Worm (Caenorhabditis elegans): ENCODE data around the gene zmp-3.

DNA sequence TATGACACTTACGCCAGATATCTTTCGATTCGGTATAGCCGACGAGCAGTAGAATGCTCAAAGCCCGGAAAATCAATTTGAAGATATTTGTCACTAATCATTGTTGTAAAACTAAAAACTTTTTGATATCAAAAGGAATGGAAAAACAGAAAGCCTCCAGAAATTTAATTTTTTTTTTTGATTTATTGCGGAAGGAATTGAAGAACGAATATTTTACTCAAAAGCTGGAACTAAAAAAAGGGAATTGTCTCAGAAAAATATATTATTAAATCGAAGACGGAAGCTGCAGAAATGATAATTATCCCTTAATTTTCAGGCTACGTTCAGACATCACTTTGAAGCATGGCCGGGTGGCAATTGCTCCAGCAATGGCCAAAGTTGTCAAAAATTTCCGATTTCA is 34.4 kb upstream of the zmp-3 start, which contains the start of gene srw-137:
- TF ChIP-seq flt-1 (GFP tag; IDR thresholded peaks at IDR 0.05) (no peak), ztf-23 (GFP tag; IDR thresholded peaks at IDR 0.05) (no peak), klf-2 (GFP tag; conservative IDR thresholded peaks at IDR 0.05) (no peak), cog-1 (tag; optimal IDR thresholded peaks at IDR 0.05) (no peak), ztf-29 (GFP tag; IDR thresholded peaks at IDR 0.05) (no peak)
